Worm (Caenorhabditis elegans): Measurements from ENCODE around the gene gbb-2.

- TF ChIP-seq unc-86 (tag; optimal IDR thresholded peaks at IDR 0.05) (no peak), pha-4 (tag; optimal IDR thresholded peaks at IDR 0.05) (no peak), C08G9.2 (tag; optimal IDR thresholded peaks at IDR 0.05) (no peak), F13H6.1 (tag; optimal IDR thresholded peaks at IDR 0.05) (no peak), unc-55 (GFP tag; optimal IDR thresholded peaks at IDR 0.05) (no peak), nhr-11 (tag; optimal IDR thresholded peaks at IDR 0.05) (no peak), che-1 (tag; optimal IDR thresholded peaks at IDR 0.05) (no peak), nfya-1 (tag; optimal IDR thresholded peaks at IDR 0.05) (no peak), dmd-4 (tag; optimal IDR thresholded peaks at IDR 0.05; ENCODE audit: borderline replicate concordance) (no peak), fax-1 (tag; optimal IDR thresholded peaks at IDR 0.05) (no peak), rnt-1 (tag; optimal IDR thresholded peaks at IDR 0.05) (no peak), hlh-15 (tag; optimal IDR thresholded peaks at IDR 0.05) (no peak), ama-1 (optimal IDR thresholded peaks at IDR 0.05) (no peak), pat-9 (tag; optimal IDR thresholded peaks at IDR 0.05) (no peak)
These were observed 59.4 kb downstream of the gbb-2 start, which contains the start of gene chat-1 for ce11 chrIV:4447284-4447366.
